Fruit fly (Drosophila melanogaster) whole organism, prepupa: ENCODE results near the gene CG1824.
A peak's percentile ranks its signal among the peaks of the same experiment; 100 is the strongest.

Source experiments
- CG10631 ChIP-seq: fragments of 200-800 bp; sonication (Bioruptor generic); optimal IDR thresholded peaks from 2 replicates; lab custom pipeline; 2016; ENCODE audit warnings: missing biosample characterization, missing genetic modification characterization
- CG11294 ChIP-seq: fragments of 200-800 bp; sonication (Bioruptor generic); IDR thresholded peaks from 2 replicates; pipeline ENCODE4 v1.3.6; 2022; ENCODE audit warnings: missing biosample characterization, missing genetic modification characterization
- CG11902 ChIP-seq: fragments of 200-800 bp; sonication (Bioruptor generic); optimal IDR thresholded peaks from 3 replicates; lab custom pipeline; 2016; ENCODE audit warnings: missing biosample characterization, missing genetic modification characterization
- CG15336 ChIP-seq: fragments of 200-800 bp; sonication (Bioruptor generic); IDR thresholded peaks from 2 replicates; pipeline ENCODE4 v1.3.6; 2022; ENCODE audit warnings: missing biosample characterization, missing genetic modification characterization
- CG16779 ChIP-seq: fragments of 200-800 bp; sonication (Bioruptor generic); optimal IDR thresholded peaks from 3 replicates; lab custom pipeline; 2017; ENCODE audit warnings: missing biosample characterization, mild to moderate bottlenecking, missing genetic modification characterization
- CG3032 ChIP-seq: fragments of 200-800 bp; optimal IDR thresholded peaks from 2 replicates; lab custom pipeline; 2019; ENCODE audit warnings: missing biosample characterization, mild to moderate bottlenecking, missing genetic modification characterization, moderate library complexity
- CG31627 ChIP-seq: fragments of 200-800 bp; sonication (Bioruptor generic); optimal IDR thresholded peaks from 3 replicates; lab custom pipeline; 2016; ENCODE audit warnings: missing biosample characterization, missing genetic modification characterization
- CG32006 ChIP-seq: fragments of 200-800 bp; sonication (Bioruptor generic); optimal IDR thresholded peaks from 3 replicates; lab custom pipeline; 2017; ENCODE audit warnings: missing biosample characterization, mild to moderate bottlenecking, missing genetic modification characterization
- CG34406 ChIP-seq: fragments of 200-800 bp; sonication (Bioruptor generic); optimal IDR thresholded peaks from 3 replicates; lab custom pipeline; 2016; ENCODE audit warnings: missing biosample characterization, missing genetic modification characterization
- CG3919 ChIP-seq: fragments of 200-800 bp; sonication (Bioruptor generic); optimal IDR thresholded peaks from 3 replicates; lab custom pipeline; 2016; ENCODE audit warnings: missing biosample characterization, missing genetic modification characterization
- CG6163 ChIP-seq: fragments of 200-800 bp; sonication (Bioruptor generic); IDR thresholded peaks from 3 replicates; pipeline ENCODE4 v1.3.6; 2022; ENCODE audit warnings: missing biosample characterization, missing genetic modification characterization
- CG6792 ChIP-seq: fragments of 200-800 bp; sonication (Bioruptor generic); optimal IDR thresholded peaks from 3 replicates; lab custom pipeline; 2016; ENCODE audit warnings: missing biosample characterization, missing genetic modification characterization
- CG6854 ChIP-seq: fragments of 200-800 bp; sonication (Bioruptor generic); optimal IDR thresholded peaks from 2 replicates; lab custom pipeline; 2017; ENCODE audit warnings: missing biosample characterization, mild to moderate bottlenecking, missing genetic modification characterization
- CG8119 ChIP-seq: fragments of 200-800 bp; sonication (Bioruptor generic); IDR thresholded peaks from 3 replicates; pipeline ENCODE4 v1.3.6; 2022; ENCODE audit warnings: missing biosample characterization, missing genetic modification characterization
- CG8319 ChIP-seq: fragments of 200-800 bp; sonication (Bioruptor generic); optimal IDR thresholded peaks from 3 replicates; lab custom pipeline; 2016; ENCODE audit warnings: missing biosample characterization, missing genetic modification characterization
- CG8632 ChIP-seq: fragments of 200-800 bp; sonication (Bioruptor generic); optimal IDR thresholded peaks from 3 replicates; lab custom pipeline; 2016; ENCODE audit warnings: missing biosample characterization, missing genetic modification characterization
- CG9139 ChIP-seq: fragments of 200-800 bp; sonication (Bioruptor generic); optimal IDR thresholded peaks from 3 replicates; lab custom pipeline; 2017; ENCODE audit warnings: missing biosample characterization, mild to moderate bottlenecking, missing genetic modification characterization
- Eip75B ChIP-seq: fragments of 200-800 bp; sonication (Bioruptor generic); optimal IDR thresholded peaks from 3 replicates; lab custom pipeline; 2016; ENCODE audit warnings: missing biosample characterization, missing genetic modification characterization
- Eip78C ChIP-seq: fragments of 200-800 bp; sonication (Bioruptor generic); peaks from one replicate; lab custom pipeline; 2016; ENCODE audit warnings: missing biosample characterization, missing genetic modification characterization
- Eip93F ChIP-seq: fragments of 200-800 bp; sonication (Bioruptor generic); optimal IDR thresholded peaks from 2 replicates; lab custom pipeline; 2016; ENCODE audit warnings: missing biosample characterization, mild to moderate bottlenecking, missing genetic modification characterization
- Ets21C ChIP-seq: fragments of 200-800 bp; sonication (Bioruptor generic); optimal IDR thresholded peaks from 3 replicates; lab custom pipeline; 2016; ENCODE audit warnings: missing biosample characterization, missing genetic modification characterization
- Ets96B ChIP-seq: fragments of 200-800 bp; optimal IDR thresholded peaks from 2 replicates; lab custom pipeline; 2019; ENCODE audit warnings: missing biosample characterization, mild to moderate bottlenecking, missing genetic modification characterization, moderate library complexity
- Hr4 ChIP-seq: fragments of 200-800 bp; sonication (Bioruptor generic); optimal IDR thresholded peaks from 3 replicates; lab custom pipeline; 2016; ENCODE audit warnings: missing biosample characterization, missing genetic modification characterization
- Lpt ChIP-seq: fragments of 200-800 bp; sonication (Bioruptor generic); optimal IDR thresholded peaks from 3 replicates; lab custom pipeline; 2016; ENCODE audit warnings: missing biosample characterization, missing genetic modification characterization
- Met ChIP-seq: fragments of 200-800 bp; sonication (Bioruptor generic); optimal IDR thresholded peaks from 3 replicates; lab custom pipeline; 2016; ENCODE audit warnings: missing biosample characterization, missing genetic modification characterization
- OdsH ChIP-seq: fragments of 200-800 bp; sonication (Bioruptor generic); optimal IDR thresholded peaks from 3 replicates; lab custom pipeline; 2016; ENCODE audit warnings: missing biosample characterization, missing genetic modification characterization
- Sox102F ChIP-seq: fragments of 200-800 bp; sonication (Bioruptor generic); optimal IDR thresholded peaks from 2 replicates; lab custom pipeline; 2016; ENCODE audit warnings: missing biosample characterization, mild to moderate bottlenecking, missing genetic modification characterization
- Sox14 ChIP-seq: fragments of 200-800 bp; sonication (Bioruptor generic); optimal IDR thresholded peaks from 3 replicates; lab custom pipeline; 2016; ENCODE audit warnings: missing biosample characterization, missing genetic modification characterization
- Sox15 ChIP-seq: fragments of 200-800 bp; sonication (Bioruptor generic); optimal IDR thresholded peaks from 3 replicates; lab custom pipeline; 2016; ENCODE audit warnings: missing biosample characterization, missing genetic modification characterization
- cyc ChIP-seq: fragments of 200-800 bp; sonication (Bioruptor generic); optimal IDR thresholded peaks from 3 replicates; lab custom pipeline; 2016; ENCODE audit warnings: missing biosample characterization, missing genetic modification characterization
- dac ChIP-seq: fragments of 200-800 bp; sonication (Bioruptor generic); optimal IDR thresholded peaks from 2 replicates; lab custom pipeline; 2017; ENCODE audit warnings: missing biosample characterization, mild to moderate bottlenecking, missing genetic modification characterization
- dsx ChIP-seq: fragments of 200-800 bp; optimal IDR thresholded peaks from 3 replicates; lab custom pipeline; 2019; ENCODE audit warnings: missing biosample characterization, mild to moderate bottlenecking, missing genetic modification characterization, moderate library complexity; ENCODE audit not compliant: poor library complexity, severe bottlenecking
- fd59A ChIP-seq: fragments of 200-800 bp; sonication (Bioruptor generic); optimal IDR thresholded peaks from 2 replicates; lab custom pipeline; 2017; ENCODE audit warnings: missing biosample characterization, mild to moderate bottlenecking, missing genetic modification characterization, missing genetic modification reagents
- fd85E ChIP-seq: fragments of 200-800 bp; sonication (Bioruptor generic); optimal IDR thresholded peaks from 3 replicates; lab custom pipeline; 2016; ENCODE audit warnings: missing biosample characterization, missing genetic modification characterization
- fkh ChIP-seq: fragments of 200-800 bp; sonication (Bioruptor generic); optimal IDR thresholded peaks from 3 replicates; lab custom pipeline; 2017; ENCODE audit warnings: missing biosample characterization, mild to moderate bottlenecking, missing genetic modification characterization, moderate library complexity
- lz ChIP-seq: fragments of 200-800 bp; sonication (Bioruptor generic); optimal IDR thresholded peaks from 3 replicates; lab custom pipeline; 2016; ENCODE audit warnings: missing biosample characterization, missing genetic modification characterization
- net ChIP-seq: fragments of 200-800 bp; sonication (Bioruptor generic); optimal IDR thresholded peaks from 3 replicates; lab custom pipeline; 2016; ENCODE audit warnings: missing biosample characterization, missing genetic modification characterization
- salr ChIP-seq, 2 experiments: fragments of 200-800 bp; sonication (Bioruptor generic); optimal IDR thresholded peaks; 3 replicates each; lab custom pipeline; 2016 to 2018; ENCODE audit warnings: missing biosample characterization in 2 of 2, missing genetic modification characterization in 2 of 2, mild to moderate bottlenecking in 1 of 2
- spab ChIP-seq: fragments of 200-800 bp; sonication (Bioruptor generic); optimal IDR thresholded peaks from 2 replicates; lab custom pipeline; 2017; ENCODE audit warnings: missing biosample characterization, mild to moderate bottlenecking, missing genetic modification characterization, missing genetic modification reagents
- svp ChIP-seq: fragments of 200-800 bp; sonication (Bioruptor generic); peaks from one replicate; lab custom pipeline; 2016; ENCODE audit warnings: missing biosample characterization, missing genetic modification characterization
- topi ChIP-seq: fragments of 200-800 bp; sonication (Bioruptor generic); optimal IDR thresholded peaks from 3 replicates; lab custom pipeline; 2016; ENCODE audit warnings: missing biosample characterization, missing genetic modification characterization
- vri ChIP-seq: fragments of 200-800 bp; sonication (Bioruptor generic); optimal IDR thresholded peaks from 3 replicates; lab custom pipeline; 2016; ENCODE audit warnings: missing biosample characterization, mild to moderate bottlenecking, missing genetic modification characterization

The CG1824 gene

dm6 chrX:12596353-12597107, 1.1 kb upstream of the CG1824 start (continued):
- TF ChIP-seq OdsH (GFP tag; lab: Kevin White, UChicago), result no peak
- TF ChIP-seq, all 60 proteins: peak for 22

dm6 chrX:12595100-12595609, 269 bp downstream of the CG1824 start:
- TF ChIP-seq vri (GFP tag; lab: Kevin White, UChicago) (peak; percentile 97), salr (GFP tag; optimal IDR thresholded peaks at IDR 0.05; lab: Kevin White, UChicago) (no peak)
- TF ChIP-seq, all 60 proteins: peak for 1

- no peak for TF ChIP-seq CG31627 (GFP tag; lab: Kevin White, UChicago)
- peak; percentile 46 for TF ChIP-seq Eip78C (GFP tag; lab: Kevin White, UChicago)
- no peak for TF ChIP-seq fd59A
- no peak for TF ChIP-seq cyc
- TF ChIP-seq svp (GFP tag; lab: Kevin White, UChicago), result peak; percentile 25
- TF ChIP-seq Lpt (GFP tag; lab: Kevin White, UChicago), result no peak
- TF ChIP-seq fd85E (GFP tag; lab: Kevin White, UChicago), result no peak
Measured at dm6 chrX:12592121-12592466, 3.3 kb downstream of the CG1824 start, which contains the start of gene LIMK1. LIMK1 (minus strand) TSS chrX:12592193.

dm6 chrX:12591223-12592120, 4.0 kb downstream of the CG1824 start:
- TF ChIP-seq CG8319 (GFP tag; lab: Kevin White, UChicago), result peak; percentile 65
- TF ChIP-seq spab (GFP tag; lab: Kevin White, UChicago), result peak; percentile 61
- peak; percentile 14 for TF ChIP-seq CG6854 (GFP tag; lab: Kevin White, UChicago)
- TF ChIP-seq dac (GFP tag; lab: Kevin White, UChicago), result peak; percentile 73
- peak; percentile 74 for TF ChIP-seq Sox102F (GFP tag; lab: Kevin White, UChicago)
- TF ChIP-seq Hr4 (GFP tag; lab: Kevin White, UChicago), result peak; percentile 80
- TF ChIP-seq CG32006 (GFP tag; lab: Kevin White, UChicago), result peak; percentile 90
- peak; percentile 81 for TF ChIP-seq topi (GFP tag; lab: Kevin White, UChicago)
- peak; percentile 37 for TF ChIP-seq dsx
- peak; percentile 50 for TF ChIP-seq CG11902
- peak; percentile 72 for TF ChIP-seq Eip75B (GFP tag; lab: Kevin White, UChicago)
- peak; percentile 85 for TF ChIP-seq Met (GFP tag; lab: Kevin White, UChicago)
- TF ChIP-seq CG31627 (GFP tag; lab: Kevin White, UChicago), result peak; percentile 74
- TF ChIP-seq Ets96B (tag; lab: Kevin White, UChicago), result peak; percentile 51
- no peak for TF ChIP-seq Eip93F (GFP tag; lab: Kevin White, UChicago)
- TF ChIP-seq Eip78C (GFP tag; lab: Kevin White, UChicago), result peak; percentile 91
- TF ChIP-seq CG15336 (GFP tag; lab: Robert Waterston, UW), result peak; percentile 54
- 0 out of 3 replicates have a peak, but pooled peaks have one; percentile 6 for TF ChIP-seq CG6163 (GFP tag; lab: Robert Waterston, UW)
- TF ChIP-seq CG3919, result peak; percentile 58
- TF ChIP-seq CG16779 (tag; lab: Kevin White, UChicago), result peak; percentile 43
- peak; percentile 68 for TF ChIP-seq CG8632 (GFP tag; lab: Kevin White, UChicago)
- peak; percentile 59 for TF ChIP-seq fd59A
- TF ChIP-seq CG6792 (GFP tag; lab: Kevin White, UChicago), result peak; percentile 75
- peak; percentile 85 for TF ChIP-seq Sox14 (GFP tag; lab: Kevin White, UChicago)
- peak; percentile 66 for TF ChIP-seq Sox15 (GFP tag; lab: Kevin White, UChicago)
- TF ChIP-seq Ets21C (GFP tag; lab: Kevin White, UChicago), result peak; percentile 77
- TF ChIP-seq Lpt (GFP tag; lab: Kevin White, UChicago), result peak; percentile 67
- peak; percentile 58 for TF ChIP-seq fkh (GFP tag; lab: Kevin White, UChicago)
- peak; percentile 78 for TF ChIP-seq net (GFP tag; lab: Kevin White, UChicago)
- peak; percentile 74 for TF ChIP-seq CG10631 (GFP tag; lab: Kevin White, UChicago)
- peak; percentile 75 for TF ChIP-seq lz (GFP tag; lab: Kevin White, UChicago)
- TF ChIP-seq CG3032 (tag; lab: Kevin White, UChicago), result peak; percentile 59
- peak; percentile 26 for TF ChIP-seq CG9139 (GFP tag; lab: Kevin White, UChicago)
- TF ChIP-seq CG11294 (GFP tag; lab: Robert Waterston, UW), result peak; percentile 16; the same call in 1 of the 2 replicates
- peak; percentile 50; the same call in 2 of the 3 replicates for TF ChIP-seq CG8119 (GFP tag; lab: Robert Waterston, UW)
- TF ChIP-seq CG34406, result peak; percentile 64
